Worm (Caenorhabditis elegans) whole organism, mixed stage, embryonic: Measurements from ENCODE around the gene C10B5.1.

Source experiments
- M03D4.4 ChIP-seq: sonication (generic microtip); optimal IDR thresholded peaks from 2 replicates; lab custom pipeline; 2017; ENCODE audit warnings: mild to moderate bottlenecking, missing genetic modification characterization, missing compliant biosample characterization
- bed-3 ChIP-seq: fragments of 200-800 bp; sonication (Bioruptor generic); optimal IDR thresholded peaks from 3 replicates; lab custom pipeline; 2018; ENCODE audit warnings: mild to moderate bottlenecking, missing genetic modification characterization, moderate library complexity, missing compliant biosample characterization
- blmp-1 ChIP-seq: fragments of 150-350 bp; optimal IDR thresholded peaks from 2 replicates; lab custom pipeline; 2014; ENCODE audit warnings: missing biosample characterization, missing genetic modification characterization
- ceh-39 ChIP-seq: fragments of 150-350 bp; optimal IDR thresholded peaks from 2 replicates; lab custom pipeline; 2014; ENCODE audit warnings: missing biosample characterization, missing genetic modification characterization
- ceh-43 ChIP-seq: fragments of 200-800 bp; sonication (Bioruptor generic); optimal IDR thresholded peaks from 2 replicates; lab custom pipeline; 2018; ENCODE audit warnings: mild to moderate bottlenecking, missing genetic modification characterization, moderate library complexity, missing compliant biosample characterization
- ceh-83 ChIP-seq: fragments of 200-800 bp; sonication (Bioruptor generic); optimal IDR thresholded peaks from 2 replicates; lab custom pipeline; 2018; ENCODE audit warnings: mild to moderate bottlenecking, missing genetic modification characterization, missing compliant biosample characterization
- ces-1 ChIP-seq: fragments of 150-350 bp; optimal IDR thresholded peaks from 2 replicates; lab custom pipeline; 2014; ENCODE audit warnings: missing biosample characterization, missing genetic modification reagents, missing genetic modification characterization
- cnd-1 ChIP-seq: fragments of 200-800 bp; sonication (Bioruptor generic); optimal IDR thresholded peaks from 2 replicates; lab custom pipeline; 2018; ENCODE audit warnings: mild to moderate bottlenecking, missing genetic modification characterization, missing compliant biosample characterization
- drap-1 ChIP-seq: fragments of 200-800 bp; sonication (Bioruptor generic); optimal IDR thresholded peaks from 3 replicates; lab custom pipeline; 2018; ENCODE audit warnings: mild to moderate bottlenecking, missing genetic modification characterization, missing compliant biosample characterization
- elt-1 ChIP-seq: sonication (generic microtip); optimal IDR thresholded peaks from 2 replicates; lab custom pipeline; 2017; ENCODE audit warnings: missing genetic modification characterization, mild to moderate bottlenecking, missing compliant biosample characterization, antibody characterized with exemption, moderate library complexity, borderline replicate concordance; ENCODE audit not compliant: insufficient read depth
- elt-3 ChIP-seq: fragments of 150-350 bp; optimal IDR thresholded peaks from 2 replicates; lab custom pipeline; 2014; ENCODE audit warnings: missing biosample characterization, missing genetic modification characterization
- flh-1 ChIP-seq: fragments of 200-800 bp; sonication (Bioruptor generic); optimal IDR thresholded peaks from 2 replicates; lab custom pipeline; 2018; ENCODE audit warnings: mild to moderate bottlenecking, missing genetic modification characterization, moderate library complexity, missing compliant biosample characterization
- ham-2 ChIP-seq: fragments of 200-800 bp; sonication (Bioruptor generic); optimal IDR thresholded peaks from 2 replicates; lab custom pipeline; 2018; ENCODE audit warnings: mild to moderate bottlenecking, missing genetic modification characterization, missing compliant biosample characterization
- hlh-1 ChIP-seq: fragments of 150-350 bp; optimal IDR thresholded peaks from 2 replicates; lab custom pipeline; 2014; ENCODE audit warnings: missing biosample characterization, missing genetic modification reagents, missing genetic modification characterization
- lin-13 ChIP-seq: fragments of 150-350 bp; optimal IDR thresholded peaks from 2 replicates; lab custom pipeline; 2014; ENCODE audit warnings: missing biosample characterization, missing genetic modification characterization
- lin-32 ChIP-seq: fragments of 200-800 bp; sonication (Bioruptor generic); optimal IDR thresholded peaks from 2 replicates; lab custom pipeline; 2018; ENCODE audit warnings: mild to moderate bottlenecking, missing genetic modification characterization, missing compliant biosample characterization
- lsy-2 ChIP-seq: fragments of 150-350 bp; optimal IDR thresholded peaks from 2 replicates; lab custom pipeline; 2014; ENCODE audit warnings: missing biosample characterization, missing genetic modification characterization
- mab-5 ChIP-seq: fragments of 150-350 bp; optimal IDR thresholded peaks from 2 replicates; lab custom pipeline; 2014; ENCODE audit warnings: missing biosample characterization, missing genetic modification characterization
- mep-1 ChIP-seq: fragments of 150-350 bp; optimal IDR thresholded peaks from 2 replicates; lab custom pipeline; 2017; ENCODE audit warnings: missing biosample characterization, missing genetic modification reagents, missing genetic modification characterization, inconsistent platforms
- mls-2 ChIP-seq: sonication (generic microtip); optimal IDR thresholded peaks from 2 replicates; lab custom pipeline; 2016; ENCODE audit warnings: mild to moderate bottlenecking, missing genetic modification characterization, moderate library complexity, missing compliant biosample characterization
- nhr-12 ChIP-seq: fragments of 150-350 bp; optimal IDR thresholded peaks from 2 replicates; lab custom pipeline; 2014; ENCODE audit warnings: missing biosample characterization, missing genetic modification characterization
- nhr-2 ChIP-seq: fragments of 150-350 bp; optimal IDR thresholded peaks from 2 replicates; lab custom pipeline; 2014; ENCODE audit warnings: missing biosample characterization, missing genetic modification characterization
- nhr-237 ChIP-seq: fragments of 150-350 bp; optimal IDR thresholded peaks from 2 replicates; lab custom pipeline; 2014; ENCODE audit warnings: missing biosample characterization, missing genetic modification characterization
- nhr-28 ChIP-seq: fragments of 150-350 bp; optimal IDR thresholded peaks from 2 replicates; lab custom pipeline; 2014; ENCODE audit warnings: missing biosample characterization, missing genetic modification characterization
- nhr-76 ChIP-seq: sonication (generic microtip); optimal IDR thresholded peaks from 2 replicates; lab custom pipeline; 2017; ENCODE audit warnings: missing biosample characterization, missing genetic modification characterization
- pha-4 ChIP-seq: fragments of 150-350 bp; optimal IDR thresholded peaks from 2 replicates; lab custom pipeline; 2018; ENCODE audit warnings: missing biosample characterization, missing genetic modification reagents, missing genetic modification characterization
- sem-2 ChIP-seq: fragments of 200-800 bp; sonication (Bioruptor generic); optimal IDR thresholded peaks from 2 replicates; lab custom pipeline; 2018; ENCODE audit warnings: mild to moderate bottlenecking, missing genetic modification characterization, missing compliant biosample characterization
- snpc-4 ChIP-seq: fragments of 150-350 bp; optimal IDR thresholded peaks from 2 replicates; lab custom pipeline; 2014; ENCODE audit warnings: missing biosample characterization, missing genetic modification characterization
- sptf-1 ChIP-seq: sonication (generic microtip); optimal IDR thresholded peaks from 2 replicates; lab custom pipeline; 2017; ENCODE audit warnings: mild to moderate bottlenecking, missing genetic modification characterization, moderate library complexity, missing compliant biosample characterization
- tbx-8 ChIP-seq: fragments of 200-800 bp; sonication (Bioruptor generic); optimal IDR thresholded peaks from 2 replicates; lab custom pipeline; 2018; ENCODE audit warnings: mild to moderate bottlenecking, missing genetic modification characterization, moderate library complexity, missing compliant biosample characterization
- unc-120 ChIP-seq: sonication (generic microtip); optimal IDR thresholded peaks from 2 replicates; lab custom pipeline; 2017; ENCODE audit warnings: missing genetic modification characterization, missing compliant biosample characterization; ENCODE audit not compliant: poor library complexity, severe bottlenecking
- unc-39 ChIP-seq: fragments of 150-350 bp; optimal IDR thresholded peaks from 2 replicates; lab custom pipeline; 2014; ENCODE audit warnings: missing biosample characterization, missing genetic modification characterization
- unc-62 ChIP-seq: fragments of 150-350 bp; optimal IDR thresholded peaks from 2 replicates; lab custom pipeline; 2014; ENCODE audit warnings: missing biosample characterization, missing genetic modification reagents, missing genetic modification characterization
- zip-8 ChIP-seq: fragments of 150-350 bp; optimal IDR thresholded peaks from 2 replicates; lab custom pipeline; 2014; ENCODE audit warnings: missing biosample characterization, missing genetic modification characterization
- ztf-11 ChIP-seq: fragments of 150-350 bp; optimal IDR thresholded peaks from 2 replicates; lab custom pipeline; 2014; ENCODE audit warnings: missing biosample characterization, missing genetic modification characterization

The C10B5.1 gene

DNA sequence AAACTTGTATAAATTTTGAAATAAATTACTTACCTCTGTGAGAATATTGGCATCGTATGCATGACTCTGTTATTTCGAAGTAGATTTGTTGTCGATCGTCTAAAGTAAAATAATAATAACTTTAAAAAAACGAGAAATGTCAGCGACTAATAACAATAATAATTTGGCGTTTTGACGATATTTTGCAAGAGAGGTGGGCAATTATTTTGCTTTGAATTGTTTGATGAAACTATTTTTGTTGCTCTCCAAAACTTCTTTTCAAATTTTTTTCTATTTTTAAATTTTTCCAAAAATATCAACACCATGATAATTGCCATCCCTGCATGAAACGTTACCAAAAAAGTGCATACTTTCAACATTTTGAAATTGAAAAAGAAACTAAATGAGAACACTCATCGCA lies 18.1 kb downstream of the C10B5.1 start, which contains the start of gene F41E6.7:
Gene F41E6.7, minus strand, starts transcription at position 101 of the 400 bp plus-strand sequence.
- no peak for TF ChIP-seq lin-32 (GFP tag; lab: Kevin White, UChicago)
- TF ChIP-seq ceh-83: no peak
- TF ChIP-seq mep-1 (tag; lab: Kevin White, UChicago): no peak
- TF ChIP-seq nhr-76: no peak

DNA sequence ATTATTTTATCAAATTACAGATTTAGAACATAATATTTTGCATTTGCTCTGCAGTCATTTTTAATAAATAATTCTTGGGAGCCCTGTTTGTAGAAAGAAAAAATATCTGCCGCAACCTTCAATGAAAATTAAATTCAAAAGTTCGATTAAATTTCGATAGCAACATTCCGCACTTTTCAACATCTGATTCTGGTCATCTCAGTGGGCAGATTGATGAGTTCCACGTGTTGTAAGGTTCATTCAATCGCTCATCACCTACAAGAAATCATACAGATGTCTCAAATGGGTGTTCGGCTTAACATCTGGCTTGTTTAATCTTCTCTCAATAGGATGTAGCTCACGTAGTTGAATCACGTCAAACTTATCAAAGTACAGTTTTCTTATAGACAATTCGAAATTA lies 18.9 kb downstream of the C10B5.1 start:
- TF ChIP-seq ces-1 (GFP tag; lab: Kevin White, UChicago): no peak
- TF ChIP-seq nhr-28 (tag; lab: Kevin White, UChicago): no peak
- TF ChIP-seq pha-4 (tag; lab: Kevin White, UChicago): no peak
- TF ChIP-seq bed-3 (GFP tag; lab: Kevin White, UChicago): no peak
- no peak for TF ChIP-seq ham-2 (GFP tag; lab: Kevin White, UChicago)
- no peak for TF ChIP-seq lin-32 (GFP tag; lab: Kevin White, UChicago)
- no peak for TF ChIP-seq ceh-39 (tag; lab: Kevin White, UChicago)
- no peak for TF ChIP-seq ceh-43 (GFP tag; lab: Kevin White, UChicago)
- TF ChIP-seq tbx-8 (GFP tag; lab: Kevin White, UChicago): no peak
- no peak for TF ChIP-seq sem-2
- TF ChIP-seq hlh-1: no peak
- TF ChIP-seq, all 35 proteins: peak for 0

DNA sequence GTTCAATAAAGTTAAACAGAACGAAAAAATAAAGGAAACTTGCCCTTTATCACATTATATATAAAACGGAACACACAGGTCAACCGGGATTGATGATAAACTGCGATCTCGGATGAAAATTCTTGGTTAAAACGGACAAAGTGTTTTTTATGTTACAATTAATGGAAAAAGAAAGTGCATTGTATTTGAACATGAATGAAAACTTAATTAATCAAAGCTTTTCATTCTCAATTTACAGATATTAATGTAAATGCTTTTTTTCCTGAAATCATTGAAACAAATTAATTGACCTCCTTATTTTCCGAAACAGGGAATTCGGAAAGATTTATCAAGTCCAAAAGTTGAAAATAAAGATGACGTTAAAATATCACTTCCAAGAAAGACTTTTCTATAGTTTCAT lies 20.4 kb downstream of the C10B5.1 start, which contains the start of gene F41E6.8:
Gene F41E6.8, minus strand, starts transcription at position 101 of the 400 bp plus-strand sequence.
- TF ChIP-seq pha-4 (tag; lab: Kevin White, UChicago) (no peak), ceh-39 (tag; lab: Kevin White, UChicago) (no peak), nhr-76 (no peak), mls-2 (no peak), cnd-1 (tag; lab: Kevin White, UChicago) (no peak)

DNA sequence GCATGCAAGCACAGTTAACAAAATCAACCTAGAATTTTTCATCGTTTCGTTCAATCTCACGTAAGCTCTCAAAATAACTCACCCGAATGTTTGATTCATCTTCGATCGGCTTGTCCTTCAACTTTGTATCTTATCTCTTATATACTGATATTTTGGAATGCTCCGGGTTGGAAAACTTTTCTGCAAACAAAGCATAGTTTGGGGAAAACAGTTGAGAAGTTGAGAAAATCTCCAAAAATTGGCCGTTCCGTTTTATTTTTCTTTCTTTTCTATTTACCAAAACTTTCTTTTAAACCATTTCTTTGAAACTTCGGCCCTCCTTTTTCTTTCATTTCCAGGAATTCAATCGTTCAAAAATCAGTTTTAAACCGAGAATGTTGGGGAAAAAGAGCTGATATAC lies 21.6 kb downstream of the C10B5.1 start, which contains the start of gene F41E6.15:
Gene F41E6.15, minus strand, starts transcription at position 101 of the 400 bp plus-strand sequence.
- TF ChIP-seq ceh-83 (no peak), nhr-2 (no peak), unc-120 (tag; lab: Kevin White, UChicago) (no peak), tbx-8 (GFP tag; lab: Kevin White, UChicago) (no peak), blmp-1 (tag; lab: Kevin White, UChicago) (no peak), nhr-12 (tag; lab: Kevin White, UChicago) (no peak)

DNA sequence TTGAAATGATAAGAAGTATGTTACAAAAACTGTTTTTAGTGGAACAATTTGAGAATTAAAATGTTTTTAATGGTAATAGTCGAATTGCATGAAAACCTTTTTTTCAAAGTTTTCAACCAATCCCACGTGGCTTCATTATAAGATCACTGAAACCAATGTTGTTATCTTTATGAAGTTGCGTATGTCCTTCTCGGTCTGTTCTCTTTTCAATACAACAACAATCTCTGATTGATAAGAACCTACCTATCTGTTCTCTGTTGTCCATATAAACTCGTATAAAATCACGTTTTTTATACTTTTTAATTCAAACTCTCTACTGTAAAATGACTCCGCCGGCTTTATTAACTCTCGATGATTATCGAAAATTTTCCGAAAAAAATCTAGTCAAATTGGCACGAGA lies 22.2 kb downstream of the C10B5.1 start, which contains the start of gene F41E6.5:
Gene F41E6.5, plus strand, starts transcription at position 209 of the 400 bp plus-strand sequence.
- TF ChIP-seq nhr-76: no peak
- no peak for TF ChIP-seq sptf-1 (tag; lab: Kevin White, UChicago)
- no peak for TF ChIP-seq tbx-8 (GFP tag; lab: Kevin White, UChicago)
- no peak for TF ChIP-seq elt-3
- TF ChIP-seq bed-3 (GFP tag; lab: Kevin White, UChicago): no peak

DNA sequence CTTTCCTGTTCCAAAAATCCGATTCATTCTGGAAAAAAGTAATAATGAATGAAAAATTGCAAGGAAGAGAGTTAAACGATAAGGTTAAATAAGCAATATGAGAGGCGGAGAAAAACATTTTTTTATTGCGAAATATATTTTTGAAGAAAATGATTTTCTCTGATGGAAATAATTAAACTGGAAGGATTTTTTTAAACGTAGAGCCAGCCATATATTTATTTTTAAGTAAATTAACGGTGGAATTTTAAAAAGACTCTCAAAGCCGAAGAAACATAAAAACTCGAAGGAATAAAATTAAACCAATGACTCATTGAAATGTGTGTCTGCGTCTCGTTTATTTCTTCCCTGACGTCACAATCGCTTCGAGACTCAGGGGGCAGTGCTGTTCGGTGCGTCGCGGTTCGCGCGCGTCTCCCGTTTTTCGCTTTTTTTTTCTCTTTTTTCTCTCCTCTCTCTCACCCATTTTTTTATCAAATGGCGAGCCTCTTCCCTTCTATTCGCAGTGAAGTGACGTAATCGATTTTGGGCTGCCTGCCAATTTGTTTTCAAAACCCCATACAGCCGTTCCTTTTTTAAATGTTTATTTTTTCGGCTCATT lies 25.1 kb downstream of the C10B5.1 start, which contains the start of gene vps-60:
Gene vps-60, minus strand, starts transcription at position 30 of the 598 bp plus-strand sequence.
- TF ChIP-seq snpc-4 (no peak), lin-32 (GFP tag; lab: Kevin White, UChicago) (no peak), elt-1 (tag; lab: Kevin White, UChicago) (peak; percentile 25), nhr-76 (no peak), mab-5 (tag; lab: Kevin White, UChicago) (no peak), ces-1 (GFP tag; lab: Kevin White, UChicago) (peak; percentile 87), elt-3 (no peak), hlh-1 (peak; percentile 61), ham-2 (GFP tag; lab: Kevin White, UChicago) (no peak), sptf-1 (tag; lab: Kevin White, UChicago) (no peak), lsy-2 (peak; percentile 83), cnd-1 (tag; lab: Kevin White, UChicago) (peak; percentile 45), nhr-2 (no peak), M03D4.4 (tag; lab: Kevin White, UChicago) (peak; percentile 17), drap-1 (GFP tag; lab: Kevin White, UChicago) (no peak), sem-2 (no peak), mep-1 (tag; lab: Kevin White, UChicago) (peak; percentile 92), unc-62 (GFP tag; lab: Kevin White, UChicago) (peak; percentile 51), ceh-39 (tag; lab: Kevin White, UChicago) (peak; percentile 83), blmp-1 (tag; lab: Kevin White, UChicago) (peak; percentile 61), mls-2 (peak; percentile 68), ztf-11 (no peak), ceh-83 (no peak), nhr-28 (tag; lab: Kevin White, UChicago) (no peak), unc-120 (tag; lab: Kevin White, UChicago) (peak; percentile 58), nhr-12 (tag; lab: Kevin White, UChicago) (no peak), unc-39 (no peak), nhr-237 (tag; lab: Kevin White, UChicago) (peak; percentile 73), lin-13 (tag; lab: Kevin White, UChicago) (peak; percentile 50), ceh-43 (GFP tag; lab: Kevin White, UChicago) (no peak), zip-8 (tag; lab: Kevin White, UChicago) (peak; percentile 25), tbx-8 (GFP tag; lab: Kevin White, UChicago) (no peak), bed-3 (GFP tag; lab: Kevin White, UChicago) (no peak), flh-1 (GFP tag; lab: Kevin White, UChicago) (no peak), pha-4 (tag; lab: Kevin White, UChicago) (peak; percentile 87)
